Fruit fly (Drosophila melanogaster) whole organism, wandering third instar larva: ENCODE measurements around the gene kek1.

Experiments used
- Abd-B ChIP-seq: fragments of >200 bp; optimal IDR thresholded peaks from 2 replicates; lab custom pipeline; 2017; ENCODE audit warnings: missing biosample characterization, missing genetic modification characterization
- CG32264 ChIP-seq: fragments of 200-800 bp; sonication (Bioruptor generic); optimal IDR thresholded peaks from 2 replicates; lab custom pipeline; 2016; ENCODE audit warnings: missing biosample characterization, missing genetic modification characterization
- CG9705 ChIP-seq: fragments of 200-800 bp; sonication (Bioruptor generic); optimal IDR thresholded peaks from 2 replicates; lab custom pipeline; 2018; ENCODE audit warnings: missing biosample characterization, mild to moderate bottlenecking, missing genetic modification characterization
- Dfd ChIP-seq: fragments of >200 bp; optimal IDR thresholded peaks from 2 replicates; lab custom pipeline; 2017; ENCODE audit warnings: missing biosample characterization, missing genetic modification characterization
- Dif ChIP-seq: fragments of 200-275, 200-300 bp; sonication (Bioruptor generic); optimal IDR thresholded peaks from 2 replicates; lab custom pipeline; 2018; ENCODE audit warnings: missing biosample characterization, missing genetic modification characterization; ENCODE audit not compliant: partially characterized antibody
- GATAd ChIP-seq: sonication (Bioruptor generic); optimal IDR thresholded peaks from 2 replicates; lab custom pipeline; 2016; ENCODE audit warnings: missing biosample characterization, missing genetic modification characterization
- HLH106 ChIP-seq: fragments of 200-800 bp; optimal IDR thresholded peaks from 3 replicates; lab custom pipeline; 2019; ENCODE audit warnings: missing biosample characterization, mild to moderate bottlenecking, missing genetic modification characterization, moderate library complexity
- Hnf4 ChIP-seq: fragments of 200-800 bp; sonication (Bioruptor generic); optimal IDR thresholded peaks from 2 replicates; lab custom pipeline; 2016; ENCODE audit warnings: missing biosample characterization, mild to moderate bottlenecking, missing genetic modification characterization
- Hr78 ChIP-seq: fragments of >200 bp; optimal IDR thresholded peaks from 2 replicates; lab custom pipeline; 2017; ENCODE audit warnings: missing biosample characterization, missing genetic modification characterization
- Hr83 ChIP-seq: fragments of 200-300 bp; sonication (Bioruptor generic); optimal IDR thresholded peaks from 2 replicates; lab custom pipeline; 2016; ENCODE audit warnings: missing biosample characterization, mild to moderate bottlenecking, missing genetic modification characterization, moderate library complexity; ENCODE audit not compliant: poor library complexity, severe bottlenecking
- Jra ChIP-seq: sonication (Bioruptor generic); optimal IDR thresholded peaks from 2 replicates; lab custom pipeline; 2016; ENCODE audit warnings: missing biosample characterization, missing genetic modification characterization
- Mio ChIP-seq: sonication (Bioruptor generic); optimal IDR thresholded peaks from 2 replicates; lab custom pipeline; 2016; ENCODE audit warnings: missing biosample characterization, missing genetic modification characterization
- Myc ChIP-seq: fragments of >200 bp; optimal IDR thresholded peaks from 2 replicates; lab custom pipeline; 2017
- N ChIP-seq: fragments of >200 bp; optimal IDR thresholded peaks from 2 replicates; lab custom pipeline; 2018; ENCODE audit warnings: missing biosample characterization, missing external identifiers, missing genetic modification characterization
- OdsH ChIP-seq: fragments of 200-800 bp; sonication (Bioruptor generic); optimal IDR thresholded peaks from 2 replicates; lab custom pipeline; 2016; ENCODE audit warnings: missing biosample characterization, mild to moderate bottlenecking, missing genetic modification characterization
- Rel ChIP-seq, 2 experiments: fragments of 200-800 bp; sonication (Bioruptor generic) in 1 of 2; optimal IDR thresholded peaks; 2 replicates in 1 of 2; 3 replicates in 1 of 2; lab custom pipeline; 2016 to 2019; ENCODE audit warnings: mild to moderate bottlenecking in 2 of 2, missing biosample characterization in 2 of 2, missing genetic modification characterization in 2 of 2, moderate library complexity in 1 of 2
- Sp1 ChIP-seq: fragments of 200-800 bp; sonication (Bioruptor generic); optimal IDR thresholded peaks from 3 replicates; lab custom pipeline; 2019; ENCODE audit warnings: missing biosample characterization, mild to moderate bottlenecking, missing genetic modification characterization, moderate library complexity
- Vsx2 ChIP-seq: fragments of 200-300, 225-300 bp; sonication (Bioruptor generic); optimal IDR thresholded peaks from 2 replicates; lab custom pipeline; 2018; ENCODE audit warnings: missing biosample characterization, missing genetic modification characterization; ENCODE audit not compliant: partially characterized antibody
- brk ChIP-seq: fragments of 200-800 bp; sonication (Bioruptor generic); optimal IDR thresholded peaks from 2 replicates; lab custom pipeline; 2016; ENCODE audit warnings: missing biosample characterization, mild to moderate bottlenecking, missing genetic modification characterization
- dl ChIP-seq, 2 experiments: fragments of 175-275, 200-275 bp in 1 of 2; fragments of 200-275 bp in 1 of 2; sonication (Bioruptor generic); optimal IDR thresholded peaks; lab custom pipeline; 2018; ENCODE audit warnings: mild to moderate bottlenecking in 2 of 2, missing biosample characterization in 2 of 2, missing genetic modification characterization in 2 of 2, moderate library complexity in 2 of 2; ENCODE audit not compliant: partially characterized antibody in 2 of 2, insufficient read depth in 1 of 2
- dmrt93B ChIP-seq: fragments of 200-800 bp; sonication (Bioruptor generic); optimal IDR thresholded peaks from 2 replicates; lab custom pipeline; 2018; ENCODE audit warnings: missing biosample characterization, mild to moderate bottlenecking, missing genetic modification characterization
- dsf ChIP-seq: sonication (Bioruptor generic); optimal IDR thresholded peaks from 2 replicates; lab custom pipeline; 2016; ENCODE audit warnings: missing biosample characterization, missing genetic modification characterization, borderline replicate concordance
- ey ChIP-seq: fragments of 200-800 bp; sonication (Bioruptor generic); optimal IDR thresholded peaks from 2 replicates; lab custom pipeline; 2016; ENCODE audit warnings: missing biosample characterization, missing genetic modification characterization
- foxo ChIP-seq, 2 experiments: fragments of 200-800 bp; sonication (Bioruptor generic); optimal IDR thresholded peaks; 2 replicates in 1 of 2; 3 replicates in 1 of 2; lab custom pipeline; 2016 to 2017; ENCODE audit warnings: missing biosample characterization in 2 of 2, missing genetic modification characterization in 2 of 2
- fru ChIP-seq: fragments of 200-800 bp; sonication (Bioruptor generic); optimal IDR thresholded peaks from 3 replicates; lab custom pipeline; 2016; ENCODE audit warnings: missing biosample characterization, mild to moderate bottlenecking, missing genetic modification characterization
- h ChIP-seq: fragments of 200-800 bp; sonication (Bioruptor generic); optimal IDR thresholded peaks from 3 replicates; lab custom pipeline; 2016; ENCODE audit warnings: missing biosample characterization, mild to moderate bottlenecking, missing genetic modification characterization
- lola ChIP-seq: fragments of >200 bp; optimal IDR thresholded peaks from 2 replicates; lab custom pipeline; 2017; ENCODE audit warnings: missing biosample characterization, missing genetic modification characterization
- pan ChIP-seq: fragments of >200 bp; optimal IDR thresholded peaks from 2 replicates; lab custom pipeline; 2017
- psq ChIP-seq: fragments of 200-800 bp; sonication (Bioruptor generic); optimal IDR thresholded peaks from 3 replicates; lab custom pipeline; 2017; ENCODE audit warnings: missing biosample characterization, mild to moderate bottlenecking, missing genetic modification characterization, moderate library complexity
- rgr ChIP-seq: fragments of 200-800 bp; sonication (Bioruptor generic); optimal IDR thresholded peaks from 3 replicates; lab custom pipeline; 2016; ENCODE audit warnings: missing biosample characterization, mild to moderate bottlenecking, missing genetic modification characterization
- sage ChIP-seq: fragments of 200-800 bp; sonication (Bioruptor generic); optimal IDR thresholded peaks from 2 replicates; lab custom pipeline; 2016; ENCODE audit warnings: missing biosample characterization, mild to moderate bottlenecking, missing genetic modification characterization
- sv ChIP-seq: fragments of 200-800 bp; sonication (Bioruptor generic); optimal IDR thresholded peaks from 3 replicates; lab custom pipeline; 2016; ENCODE audit warnings: missing biosample characterization, missing genetic modification characterization
- tai ChIP-seq: sonication (Bioruptor generic); optimal IDR thresholded peaks from 2 replicates; lab custom pipeline; 2016; ENCODE audit warnings: missing biosample characterization, missing genetic modification characterization
- usp ChIP-seq: fragments of >200 bp; optimal IDR thresholded peaks from 2 replicates; lab custom pipeline; 2017; ENCODE audit warnings: missing biosample characterization, missing genetic modification characterization
- woc ChIP-seq: sonication (Bioruptor generic); optimal IDR thresholded peaks from 2 replicates; lab custom pipeline; 2016; ENCODE audit warnings: missing biosample characterization, mild to moderate bottlenecking, missing genetic modification characterization

The kek1 gene

dm6 chr2L:12840413-12840812, 17.8 kb upstream of the kek1 start:
- TF ChIP-seq Hr78 (GFP tag; lab: Kevin White, UChicago), result no peak
- TF ChIP-seq N (GFP tag; lab: Kevin White, UChicago), result no peak
- peak; percentile 41 for TF ChIP-seq woc
- TF ChIP-seq CG9705 (GFP tag; lab: Kevin White, UChicago), result no peak
- TF ChIP-seq foxo (GFP tag; optimal IDR thresholded peaks at IDR 0.05; lab: Kevin White, UChicago), result peak in 1 of 2 experiments; percentile 20
- TF ChIP-seq OdsH (GFP tag; lab: Kevin White, UChicago), result peak; percentile 22
- no peak for TF ChIP-seq brk (GFP tag; lab: Kevin White, UChicago)
- no peak for TF ChIP-seq usp (GFP tag; lab: Kevin White, UChicago)
- peak; percentile 28 for TF ChIP-seq h (GFP tag; lab: Kevin White, UChicago)
- TF ChIP-seq Abd-B (GFP tag; lab: Kevin White, UChicago), result no peak
- TF ChIP-seq ey (GFP tag; lab: Kevin White, UChicago), result peak; percentile 7
- TF ChIP-seq Dif (GFP tag; lab: Kevin White, UChicago), result no peak

dm6 chr2L:12837366-12837765, 14.8 kb upstream of the kek1 start:
- TF ChIP-seq CG9705 (GFP tag; lab: Kevin White, UChicago), result no peak
- TF ChIP-seq lola (GFP tag; lab: Kevin White, UChicago), result no peak
- no peak for TF ChIP-seq Rel (GFP tag; optimal IDR thresholded peaks at IDR 0.05; lab: Kevin White, UChicago)
- no peak for TF ChIP-seq Rel (tag; optimal IDR thresholded peaks at IDR 0.05; lab: Kevin White, UChicago)
- TF ChIP-seq N (GFP tag; lab: Kevin White, UChicago), result no peak
- TF ChIP-seq tai (GFP tag; lab: Kevin White, UChicago), result no peak
- peak; percentile 24 for TF ChIP-seq HLH106

dm6 chr2L:12836117-12836516, 13.5 kb upstream of the kek1 start:
- TF ChIP-seq dl (GFP tag; optimal IDR thresholded peaks at IDR 0.05; lab: Kevin White, UChicago; ENCODE audit: insufficient read depth in 1 of 2, partially characterized antibody in 2 of 2), result no peak
- TF ChIP-seq CG32264 (GFP tag; lab: Kevin White, UChicago), result no peak
- TF ChIP-seq N (GFP tag; lab: Kevin White, UChicago), result no peak

- TF ChIP-seq psq (GFP tag; lab: Kevin White, UChicago) (no peak), Abd-B (GFP tag; lab: Kevin White, UChicago) (no peak), ey (GFP tag; lab: Kevin White, UChicago) (no peak), Rel (GFP tag; optimal IDR thresholded peaks at IDR 0.05; lab: Kevin White, UChicago) (no peak), Rel (tag; optimal IDR thresholded peaks at IDR 0.05; lab: Kevin White, UChicago) (no peak), h (GFP tag; lab: Kevin White, UChicago) (no peak), tai (GFP tag; lab: Kevin White, UChicago) (no peak)
- TF ChIP-seq, all 38 proteins: peak for 0
Measured at dm6 chr2L:12830726-12831125, 8.1 kb upstream of the kek1 start.

dm6 chr2L:12829237-12829881, 6.8 kb upstream of the kek1 start:
- TF ChIP-seq h (GFP tag; lab: Kevin White, UChicago) (peak; percentile 42), Vsx2 (peak; percentile 51), Hr78 (GFP tag; lab: Kevin White, UChicago) (no peak), GATAd (no peak), Hr83 (GFP tag; lab: Kevin White, UChicago) (peak; percentile 61), Myc (lab: Kevin White, UChicago) (no peak), woc (peak; percentile 65), lola (GFP tag; lab: Kevin White, UChicago) (no peak), Abd-B (GFP tag; lab: Kevin White, UChicago) (no peak), foxo (GFP tag; optimal IDR thresholded peaks at IDR 0.05; lab: Kevin White, UChicago) (peak in 1 of 2 experiments; percentile 82), fru (peak; percentile 75), Mio (GFP tag; lab: Kevin White, UChicago) (no peak), sv (GFP tag; lab: Kevin White, UChicago) (no peak), pan (lab: Kevin White, UChicago) (no peak), HLH106 (peak; percentile 83), brk (GFP tag; lab: Kevin White, UChicago) (no peak), psq (GFP tag; lab: Kevin White, UChicago) (peak; percentile 83), Rel (GFP tag; optimal IDR thresholded peaks at IDR 0.05; lab: Kevin White, UChicago) (no peak), Rel (tag; optimal IDR thresholded peaks at IDR 0.05; lab: Kevin White, UChicago) (no peak), Sp1 (GFP tag; lab: Kevin White, UChicago) (peak; percentile 90), Jra (GFP tag; lab: Kevin White, UChicago) (no peak), dmrt93B (GFP tag; lab: Kevin White, UChicago) (peak; percentile 68), Dfd (GFP tag; lab: Kevin White, UChicago) (no peak), CG9705 (GFP tag; lab: Kevin White, UChicago) (peak; percentile 26), usp (GFP tag; lab: Kevin White, UChicago) (no peak), Hnf4 (GFP tag; lab: Kevin White, UChicago) (peak; percentile 38), ey (GFP tag; lab: Kevin White, UChicago) (peak; percentile 59), rgr (GFP tag; lab: Kevin White, UChicago) (peak; percentile 46), Dif (GFP tag; lab: Kevin White, UChicago) (no peak), OdsH (GFP tag; lab: Kevin White, UChicago) (peak; percentile 77), sage (GFP tag; lab: Kevin White, UChicago) (no peak), N (GFP tag; lab: Kevin White, UChicago) (no peak), dsf (GFP tag; lab: Kevin White, UChicago) (no peak)
